Worm (Caenorhabditis elegans): ENCODE results near the gene C17H11.6.
A peak's percentile ranks its signal among the peaks of the same experiment; 100 is the strongest.

The C17H11.6 gene

ce11 chrX:8235994-8236393 lies 32.4 kb upstream of the C17H11.6 start, which contains the start of gene M60.4 (continued):
- TF ChIP-seq pha-4 (GFP tag; IDR thresholded peaks at IDR 0.05) (no peak), pha-4 (tag; optimal IDR thresholded peaks at IDR 0.05) (no peak), egl-43 (GFP tag; IDR thresholded peaks at IDR 0.05) (no peak), daf-19 (GFP tag; conservative IDR thresholded peaks at IDR 0.05) (no peak), aha-1 (tag) (peak; percentile 78), ces-1 (GFP tag; optimal IDR thresholded peaks at IDR 0.05) (no peak), D1046.2 (GFP tag; IDR thresholded peaks at IDR 0.05) (no peak), cey-2 (tag; optimal IDR thresholded peaks at IDR 0.05; ENCODE audit: borderline replicate concordance, insufficient read depth) (no peak), fos-1 (tag; optimal IDR thresholded peaks at IDR 0.05) (no peak), nhr-41 (GFP tag; IDR thresholded peaks at IDR 0.05) (no peak), nhr-6 (tag; optimal IDR thresholded peaks at IDR 0.05) (no peak), ceh-44 (GFP tag; IDR thresholded peaks at IDR 0.05) (no peak), mxl-3 (GFP tag; optimal IDR thresholded peaks at IDR 0.05) (peak; percentile 57), ceh-20 (GFP tag; IDR thresholded peaks at IDR 0.05) (peak; percentile 55; the same call in 1 of the 2 replicates), F10B5.3 (tag; optimal IDR thresholded peaks at IDR 0.05) (no peak), lsy-2 (tag; optimal IDR thresholded peaks at IDR 0.05) (peak in 1 of 2 experiments; percentile 36), unc-130 (GFP tag; optimal IDR thresholded peaks at IDR 0.05) (no peak), dmd-9 (GFP tag; IDR thresholded peaks at IDR 0.05) (no peak), unc-62 (GFP tag; optimal IDR thresholded peaks at IDR 0.05 in 1 of 2) (peak in 1 of 2 experiments; percentile 100), unc-62 (tag; optimal IDR thresholded peaks at IDR 0.05) (no peak), tra-1 (GFP tag; IDR thresholded peaks at IDR 0.05) (peak; percentile 70), R02D3.7 (tag; optimal IDR thresholded peaks at IDR 0.05) (no peak), ZK546.5 (tag; optimal IDR thresholded peaks at IDR 0.05) (no peak), php-3 (GFP tag; IDR thresholded peaks at IDR 0.05) (no peak), mxl-2 (GFP tag; conservative IDR thresholded peaks at IDR 0.05) (no peak), ceh-62 (tag; optimal IDR thresholded peaks at IDR 0.05) (no peak), zip-2 (tag; optimal IDR thresholded peaks at IDR 0.05) (no peak), hmg-1.1 (GFP tag; IDR thresholded peaks at IDR 0.05) (peak; percentile 47), nhr-48 (tag; optimal IDR thresholded peaks at IDR 0.05) (no peak), daf-16 (GFP tag; optimal IDR thresholded peaks at IDR 0.05) (peak in 1 of 2 experiments; percentile 94), daf-16 (tag; optimal IDR thresholded peaks at IDR 0.05) (peak; percentile 48), mes-2 (tag; optimal IDR thresholded peaks at IDR 0.05; ENCODE audit: poor library complexity, severe bottlenecking) (peak; percentile 17), madf-9 (GFP tag; conservative IDR thresholded peaks at IDR 0.05) (no peak), snpc-1.2 (GFP tag; IDR thresholded peaks at IDR 0.05) (no peak), unc-39 (tag; optimal IDR thresholded peaks at IDR 0.05) (no peak), nhr-25 (tag; optimal IDR thresholded peaks at IDR 0.05; ENCODE audit: borderline replicate concordance, insufficient read depth) (peak; percentile 18), T26A8.4 (GFP tag; IDR thresholded peaks at IDR 0.05) (no peak), snpc-4 (tag; optimal IDR thresholded peaks at IDR 0.05) (no peak), spr-3 (GFP tag; optimal IDR thresholded peaks at IDR 0.05) (no peak), tag-97 (GFP tag; IDR thresholded peaks at IDR 0.05) (no peak), daf-12 (tag; optimal IDR thresholded peaks at IDR 0.05) (no peak), spr-1 (tag; optimal IDR thresholded peaks at IDR 0.05) (no peak), lin-15B (tag; optimal IDR thresholded peaks at IDR 0.05) (no peak), hlh-30 (tag; optimal IDR thresholded peaks at IDR 0.05; ENCODE audit: insufficient read depth) (peak; percentile 95), nhr-102 (tag; optimal IDR thresholded peaks at IDR 0.05) (no peak), dve-1 (tag; optimal IDR thresholded peaks at IDR 0.05; ENCODE audit: insufficient read depth) (peak; percentile 43), ZK337.2 (GFP tag; IDR thresholded peaks at IDR 0.05) (no peak), nhr-76 (tag; optimal IDR thresholded peaks at IDR 0.05) (no peak), zip-11 (GFP tag; IDR thresholded peaks at IDR 0.05) (no peak), lim-7 (GFP tag; IDR thresholded peaks at IDR 0.05) (no peak), jun-1 (tag; optimal IDR thresholded peaks at IDR 0.05) (no peak), mep-1 (tag; optimal IDR thresholded peaks at IDR 0.05) (peak; percentile 45)
